Worm (Caenorhabditis elegans): ENCODE results near the gene flp-21.

The flp-21 gene

ce11 chrV:7793067-7793466 lies at the start of gene flp-21:
flp-21 (plus strand) TSS chrV:7793367.
- no peak for TF ChIP-seq unc-62 (GFP tag; optimal IDR thresholded peaks at IDR 0.05)

DNA sequence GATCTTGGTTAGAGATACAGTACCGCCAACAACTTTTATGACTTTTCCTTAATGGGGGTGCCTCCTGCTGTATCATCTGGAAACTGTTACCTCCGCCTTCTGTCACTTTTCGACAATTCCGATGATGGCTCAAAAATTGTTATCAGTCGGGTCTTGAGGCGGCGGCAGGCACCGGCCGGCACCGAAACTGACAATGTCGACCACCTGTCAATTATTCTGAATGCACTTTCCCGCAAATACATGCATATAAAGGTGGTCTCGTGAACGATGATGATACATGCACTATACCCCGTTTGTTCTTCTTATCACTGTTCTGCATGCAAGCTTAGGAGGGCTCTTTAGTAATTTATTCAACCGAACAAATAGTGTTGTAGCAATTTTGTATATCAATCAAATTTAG lies 49.1 kb upstream of the flp-21 start:
- no peak for TF ChIP-seq unc-62 (GFP tag; optimal IDR thresholded peaks at IDR 0.05)

ce11 chrV:7745386-7745785 lies 47.8 kb upstream of the flp-21 start:
- TF ChIP-seq unc-62 (GFP tag; optimal IDR thresholded peaks at IDR 0.05), result no peak

- TF ChIP-seq unc-62 (GFP tag; optimal IDR thresholded peaks at IDR 0.05), result no peak
These were observed 47.3 kb upstream of the flp-21 start for ce11 chrV:7745903-7746302.

DNA sequence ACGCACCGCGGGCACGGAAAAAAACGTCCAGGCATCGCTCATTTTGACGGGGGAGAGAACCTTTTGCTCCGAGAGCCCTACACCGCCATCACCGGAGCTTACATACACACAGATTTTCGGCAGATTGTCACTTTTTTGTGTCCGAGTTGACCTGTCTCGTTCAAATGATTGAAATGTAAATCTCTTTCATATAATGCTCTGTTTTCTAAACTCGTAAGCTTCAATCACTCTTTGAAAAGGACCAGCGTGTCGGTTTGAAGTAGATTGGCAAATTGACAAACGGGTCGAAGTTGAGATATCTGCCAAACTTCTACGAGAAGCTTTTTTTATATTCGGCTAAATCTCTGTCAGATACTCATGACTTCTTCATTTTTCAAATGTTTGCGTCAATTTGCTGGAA lies 46.0 kb upstream of the flp-21 start:
- TF ChIP-seq unc-62 (GFP tag; optimal IDR thresholded peaks at IDR 0.05), result no peak

DNA sequence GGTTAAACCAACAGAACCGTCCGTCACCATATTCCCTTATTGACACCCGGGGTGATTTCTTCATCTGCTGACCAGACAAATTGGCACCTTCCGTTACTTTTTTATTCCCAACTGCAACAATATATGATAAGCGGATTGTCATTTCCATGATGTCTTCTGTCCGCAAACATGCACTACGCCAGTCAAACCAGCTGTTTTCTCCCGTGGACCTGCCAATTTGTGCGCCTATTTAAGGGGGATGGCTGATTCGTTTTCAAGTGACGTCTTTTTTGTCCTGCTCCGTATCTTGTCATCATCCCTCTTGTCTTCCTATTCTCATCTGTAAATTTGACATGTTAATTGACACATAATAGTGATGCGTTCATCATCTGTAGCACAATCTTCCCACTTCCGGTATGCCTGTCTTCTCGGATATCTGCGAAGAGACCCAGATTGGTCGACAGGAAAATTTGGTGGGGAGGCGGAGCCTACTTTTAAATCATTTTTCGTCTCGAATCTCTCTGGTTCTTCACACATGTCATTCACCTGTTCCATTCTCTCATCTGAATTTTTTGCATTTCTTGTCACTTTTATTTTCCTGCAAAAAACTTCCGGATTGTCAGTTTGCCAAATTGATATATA lies 45.1 kb upstream of the flp-21 start:
- no peak for TF ChIP-seq unc-62 (GFP tag; optimal IDR thresholded peaks at IDR 0.05)

- no peak for TF ChIP-seq unc-62 (GFP tag; optimal IDR thresholded peaks at IDR 0.05)
These were observed 43.5 kb upstream of the flp-21 start for ce11 chrV:7749708-7750107.

- TF ChIP-seq unc-62 (GFP tag; optimal IDR thresholded peaks at IDR 0.05), result no peak
These were observed 38.6 kb upstream of the flp-21 start, which contains the start of gene T05B11.4 for ce11 chrV:7754557-7754956. T05B11.4 (minus strand) TSS chrV:7754657.

ce11 chrV:7755991-7756390 lies 37.2 kb upstream of the flp-21 start:
- no peak for TF ChIP-seq unc-62 (GFP tag; optimal IDR thresholded peaks at IDR 0.05)

DNA sequence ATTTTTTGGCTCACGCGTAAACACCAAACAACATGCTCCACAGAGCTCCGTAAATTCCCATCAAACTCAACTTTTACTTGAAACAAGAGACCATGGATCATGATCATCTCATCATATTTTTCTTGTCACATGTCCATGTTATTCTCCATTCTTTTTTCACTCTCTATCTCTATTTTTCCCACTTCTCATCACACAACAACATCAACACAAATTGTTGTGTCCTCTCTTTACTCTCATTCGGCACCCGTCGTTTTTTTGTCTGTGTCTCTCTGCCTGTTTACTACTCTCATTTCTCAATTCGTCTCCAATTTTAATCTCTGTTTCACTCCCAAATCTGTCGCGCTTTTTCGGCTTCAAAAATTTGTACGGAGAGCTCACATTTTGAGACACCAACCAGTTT lies 33.9 kb upstream of the flp-21 start:
- no peak for TF ChIP-seq unc-62 (GFP tag; optimal IDR thresholded peaks at IDR 0.05)

- TF ChIP-seq unc-62 (GFP tag; optimal IDR thresholded peaks at IDR 0.05), result no peak
These were observed 33.0 kb upstream of the flp-21 start, which contains the start of gene hint-3 for ce11 chrV:7760174-7760573. hint-3 (plus strand) TSS chrV:7760474.

- TF ChIP-seq unc-62 (GFP tag; optimal IDR thresholded peaks at IDR 0.05), result no peak
These were observed 31.3 kb upstream of the flp-21 start for ce11 chrV:7761906-7762305.

ce11 chrV:7770961-7771360 lies 22.2 kb upstream of the flp-21 start, which contains the start of gene frpr-3:
frpr-3 (plus strand) TSS chrV:7771261.
- TF ChIP-seq unc-62 (GFP tag; optimal IDR thresholded peaks at IDR 0.05), result no peak

- TF ChIP-seq unc-62 (GFP tag; optimal IDR thresholded peaks at IDR 0.05), result no peak
These were observed 19.5 kb upstream of the flp-21 start for ce11 chrV:7773647-7774046.

DNA sequence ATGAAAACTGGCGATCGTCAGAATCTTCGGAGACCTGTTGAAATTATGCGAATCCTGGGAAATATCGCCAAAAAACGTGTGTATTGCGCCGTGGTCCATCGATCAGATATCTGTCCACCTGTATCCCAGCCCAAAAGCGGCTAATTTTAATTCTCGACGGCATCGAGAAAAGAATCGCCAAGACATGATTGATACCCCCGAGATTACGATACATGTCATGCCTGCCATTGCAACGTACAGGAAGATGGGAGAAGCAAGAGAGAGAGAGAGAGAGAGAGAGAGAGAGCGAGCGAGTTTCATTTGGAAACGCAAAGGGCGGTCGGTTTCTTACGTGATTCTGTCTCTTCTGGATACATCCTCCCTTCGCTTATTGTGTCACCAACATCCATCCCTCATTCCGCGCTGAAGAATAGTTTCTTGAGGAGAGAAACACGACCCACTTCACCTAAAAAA lies 19.0 kb upstream of the flp-21 start, which contains the start of gene grl-10:
grl-10 (plus strand) TSS at position 403 of the 453 bp plus-strand sequence.
- no peak for TF ChIP-seq unc-62 (GFP tag; optimal IDR thresholded peaks at IDR 0.05)

DNA sequence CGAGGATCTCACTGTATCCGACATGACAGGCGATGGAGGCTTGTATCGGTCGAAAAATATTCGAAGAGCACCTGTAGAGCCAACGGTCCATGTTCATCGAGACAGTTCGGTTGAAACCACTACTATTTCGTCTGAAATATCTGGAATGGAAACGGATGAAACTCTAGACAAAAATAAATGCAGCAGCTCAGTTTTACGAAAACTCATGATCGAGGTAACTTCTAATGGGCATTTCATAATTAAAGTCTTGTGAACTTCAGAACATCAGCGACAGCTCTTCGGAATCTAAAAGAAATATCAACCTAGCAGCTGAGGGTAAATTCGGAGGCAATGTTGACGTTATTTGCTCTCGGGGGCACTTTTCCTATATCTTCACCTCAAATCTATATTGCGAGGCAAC lies 17.9 kb upstream of the flp-21 start:
- TF ChIP-seq unc-62 (GFP tag; optimal IDR thresholded peaks at IDR 0.05), result no peak

- no peak for TF ChIP-seq unc-62 (GFP tag; optimal IDR thresholded peaks at IDR 0.05)
These were observed 17.0 kb upstream of the flp-21 start, which contains the start of the genes rpl-39 and rps-30 for ce11 chrV:7776029-7776628. rpl-39 (minus strand) TSS chrV:7776079. rps-30 (plus strand) TSS chrV:7776578.

Data from whole organism, dauer.